Fruit fly (Drosophila melanogaster) whole organism, embryonic: Measurements from ENCODE around the gene GstT4.

ENCODE experiments used
- Atf3 ChIP-seq: fragments of 200-800 bp; sonication (Bioruptor generic); optimal IDR thresholded peaks from 3 replicates; lab custom pipeline; 2016; ENCODE audit warnings: missing biosample characterization, missing genetic modification characterization
- Blimp-1 ChIP-seq: fragments of 200-800 bp; sonication (Bioruptor generic); optimal IDR thresholded peaks from 3 replicates; lab custom pipeline; 2018; ENCODE audit warnings: missing biosample characterization, missing genetic modification characterization, mild to moderate bottlenecking, moderate library complexity, missing genetic modification reagents
- CG10209 ChIP-seq: fragments of 200-800 bp; sonication (Bioruptor generic); optimal IDR thresholded peaks from 3 replicates; lab custom pipeline; 2017; ENCODE audit warnings: missing biosample characterization, mild to moderate bottlenecking, missing genetic modification characterization, missing genetic modification reagents
- CG10267 ChIP-seq: fragments of 200-800 bp; sonication (Bioruptor generic); optimal IDR thresholded peaks from 2 replicates; lab custom pipeline; 2018; ENCODE audit warnings: missing biosample characterization, mild to moderate bottlenecking, missing genetic modification characterization, moderate library complexity
- CG11247 ChIP-seq: fragments of 200-800 bp; sonication (Bioruptor generic); IDR thresholded peaks from 2 replicates; pipeline ENCODE4 v1.3.6; 2022; ENCODE audit warnings: missing biosample characterization, missing genetic modification characterization
- CG12155 ChIP-seq: fragments of 200-800 bp; sonication (Bioruptor generic); optimal IDR thresholded peaks from 3 replicates; lab custom pipeline; 2016; ENCODE audit warnings: missing biosample characterization, missing genetic modification characterization
- CG14014 ChIP-seq: fragments of 200-800 bp; sonication (Bioruptor generic); IDR thresholded peaks from 2 replicates; pipeline ENCODE4 v1.3.6; 2022; ENCODE audit warnings: missing biosample characterization, missing genetic modification characterization
- CG15601 ChIP-seq: fragments of 200-800 bp; sonication (Bioruptor generic); optimal IDR thresholded peaks from 3 replicates; lab custom pipeline; 2019; ENCODE audit warnings: missing biosample characterization, mild to moderate bottlenecking, missing genetic modification characterization, moderate library complexity
- CG17385 ChIP-seq: fragments of 200-800 bp; sonication (Bioruptor generic); optimal IDR thresholded peaks from 3 replicates; lab custom pipeline; 2018; ENCODE audit warnings: missing biosample characterization, mild to moderate bottlenecking, missing genetic modification characterization
- CG18262 ChIP-seq: fragments of 200-800 bp; optimal IDR thresholded peaks from 3 replicates; lab custom pipeline; 2019; ENCODE audit warnings: missing biosample characterization, mild to moderate bottlenecking, missing genetic modification characterization, moderate library complexity
- CG18476 ChIP-seq: fragments of 200-800 bp; sonication (Bioruptor generic); optimal IDR thresholded peaks from 2 replicates; lab custom pipeline; 2016; ENCODE audit warnings: missing biosample characterization, mild to moderate bottlenecking, missing genetic modification characterization
- CG2875 ChIP-seq: fragments of 200-800 bp; sonication (Bioruptor generic); optimal IDR thresholded peaks from 2 replicates; lab custom pipeline; 2017; ENCODE audit warnings: missing biosample characterization, mild to moderate bottlenecking, missing genetic modification characterization, missing genetic modification reagents
- CG31365 ChIP-seq: fragments of 200-800 bp; sonication (Bioruptor generic); optimal IDR thresholded peaks from 2 replicates; lab custom pipeline; 2018; ENCODE audit warnings: missing biosample characterization, mild to moderate bottlenecking, missing genetic modification characterization
- CG4328 ChIP-seq: fragments of 200-800 bp; sonication (Bioruptor generic); optimal IDR thresholded peaks from 3 replicates; lab custom pipeline; 2017; ENCODE audit warnings: missing biosample characterization, missing genetic modification reagents, missing genetic modification characterization
- CG6254 ChIP-seq: fragments of 200-800 bp; sonication (Bioruptor generic); optimal IDR thresholded peaks from 3 replicates; lab custom pipeline; 2017; ENCODE audit warnings: mild to moderate bottlenecking, missing biosample characterization, missing genetic modification reagents, missing genetic modification characterization
- CG6272 ChIP-seq: fragments of 200-800 bp; sonication (Bioruptor generic); IDR thresholded peaks from 2 replicates; pipeline ENCODE4 v1.3.6; 2022; ENCODE audit warnings: missing biosample characterization, missing genetic modification characterization
- CG6689 ChIP-seq: fragments of 200-800 bp; sonication (Bioruptor generic); IDR thresholded peaks from 2 replicates; pipeline ENCODE4 v1.3.6; 2022; ENCODE audit warnings: missing biosample characterization, missing genetic modification characterization
- CG9437 ChIP-seq: fragments of 200-800 bp; sonication (Bioruptor generic); optimal IDR thresholded peaks from 2 replicates; lab custom pipeline; 2018; ENCODE audit warnings: missing biosample characterization, mild to moderate bottlenecking, missing genetic modification characterization
- CTCF ChIP-seq: fragments of 200-800 bp; sonication (Bioruptor generic); optimal IDR thresholded peaks from 2 replicates; lab custom pipeline; 2017; ENCODE audit warnings: missing biosample characterization, mild to moderate bottlenecking, missing genetic modification characterization, moderate library complexity
- CrebB ChIP-seq: fragments of 200-800 bp; sonication (Bioruptor generic); optimal IDR thresholded peaks from 3 replicates; lab custom pipeline; 2018; ENCODE audit warnings: missing biosample characterization, mild to moderate bottlenecking, missing genetic modification characterization
- D19B ChIP-seq: fragments of 200-800 bp; sonication (Bioruptor generic); optimal IDR thresholded peaks from 2 replicates; lab custom pipeline; 2017; ENCODE audit warnings: missing biosample characterization, mild to moderate bottlenecking, missing genetic modification characterization
- Dad ChIP-seq: fragments of 200-800 bp; sonication (Bioruptor generic); optimal IDR thresholded peaks from 3 replicates; lab custom pipeline; 2016; ENCODE audit warnings: missing biosample characterization, missing genetic modification characterization
- Elba2 ChIP-seq: fragments of 200-800 bp; sonication (Bioruptor generic); optimal IDR thresholded peaks from 3 replicates; lab custom pipeline; 2016; ENCODE audit warnings: missing biosample characterization, missing genetic modification characterization
- HLH54F ChIP-seq: fragments of 200-800 bp; sonication (Bioruptor generic); optimal IDR thresholded peaks from 3 replicates; lab custom pipeline; 2016; ENCODE audit warnings: missing biosample characterization, missing genetic modification characterization
- Hr39 ChIP-seq: fragments of >200 bp; optimal IDR thresholded peaks from 2 replicates; lab custom pipeline; 2017
- Lim3 ChIP-seq: fragments of 200-800 bp; sonication (Bioruptor generic); IDR thresholded peaks from 2 replicates; pipeline ENCODE4 v1.3.6; 2022; ENCODE audit warnings: missing biosample characterization, missing genetic modification characterization
- Mad ChIP-seq: fragments of 200-800 bp; sonication (Bioruptor generic); optimal IDR thresholded peaks from 2 replicates; lab custom pipeline; 2016; ENCODE audit warnings: missing biosample characterization, missing genetic modification characterization
- NC2α ChIP-seq: fragments of 200-800 bp; sonication (Bioruptor generic); optimal IDR thresholded peaks from 2 replicates; lab custom pipeline; 2016; ENCODE audit warnings: missing biosample characterization, missing genetic modification characterization
- NC2β ChIP-seq: fragments of 200-800 bp; sonication (Bioruptor generic); optimal IDR thresholded peaks from 2 replicates; lab custom pipeline; 2016; ENCODE audit warnings: missing biosample characterization, missing genetic modification characterization
- NFAT ChIP-seq: fragments of 200-800 bp; sonication (Bioruptor generic); IDR thresholded peaks from 2 replicates; pipeline ENCODE4 v1.3.6; 2022; ENCODE audit warnings: missing biosample characterization, missing genetic modification characterization
- Ptx1 ChIP-seq: fragments of 200-800 bp; sonication (Bioruptor generic); IDR thresholded peaks from 2 replicates; pipeline ENCODE4 v1.3.6; 2022; ENCODE audit warnings: missing biosample characterization, missing genetic modification characterization
- Sin3A ChIP-seq: fragments of >200 bp; optimal IDR thresholded peaks from 2 replicates; lab custom pipeline; 2018
- Trl ChIP-seq, 3 experiments: fragments of >200 bp in 2 of 3; fragments of 200-800 bp in 1 of 3; sonication (Bioruptor generic) in 1 of 3; optimal IDR thresholded peaks; 2 replicates in 1 of 3; 3 replicates in 2 of 3; lab custom pipeline; 2016 to 2017; ENCODE audit warnings: missing biosample characterization in 1 of 3, missing genetic modification characterization in 1 of 3
- amos ChIP-seq: fragments of 200-800 bp; sonication (Bioruptor generic); IDR thresholded peaks from 2 replicates; pipeline ENCODE4 v1.3.6; 2022; ENCODE audit warnings: missing biosample characterization, missing genetic modification characterization; ENCODE audit not compliant: partially characterized antibody
- ara ChIP-seq: fragments of 200-800 bp; sonication (Bioruptor generic); IDR thresholded peaks from 2 replicates; pipeline ENCODE4 v1.3.6; 2022; ENCODE audit warnings: missing biosample characterization, missing genetic modification characterization
- bigmax ChIP-seq: fragments of 200-800 bp; sonication (Bioruptor generic); optimal IDR thresholded peaks from 2 replicates; lab custom pipeline; 2018; ENCODE audit warnings: missing biosample characterization, mild to moderate bottlenecking, missing genetic modification characterization
- dmrt11E ChIP-seq: fragments of 200-800 bp; sonication (Bioruptor generic); optimal IDR thresholded peaks from 3 replicates; lab custom pipeline; 2018; ENCODE audit warnings: missing biosample characterization, mild to moderate bottlenecking, missing genetic modification characterization, moderate library complexity
- dmrt99B ChIP-seq: fragments of 200-800 bp; sonication (Bioruptor generic); optimal IDR thresholded peaks from 2 replicates; lab custom pipeline; 2018; ENCODE audit warnings: missing biosample characterization, mild to moderate bottlenecking, missing genetic modification characterization, moderate library complexity
- eve ChIP-seq, 2 experiments: fragments of >200 bp; optimal IDR thresholded peaks; 2 replicates each; lab custom pipeline; 2017; ENCODE audit warnings: missing biosample characterization in 2 of 2, missing genetic modification characterization in 2 of 2
- fu2 ChIP-seq: fragments of 200-800 bp; sonication (Bioruptor generic); optimal IDR thresholded peaks from 2 replicates; lab custom pipeline; 2016; ENCODE audit warnings: missing biosample characterization, missing genetic modification characterization
- gsb-n ChIP-seq: fragments of 200-800 bp; sonication (Bioruptor generic); optimal IDR thresholded peaks from 3 replicates; lab custom pipeline; 2018; ENCODE audit warnings: missing biosample characterization, mild to moderate bottlenecking, missing genetic modification characterization
- jing ChIP-seq: fragments of 200-800 bp; sonication (Bioruptor generic); optimal IDR thresholded peaks from 2 replicates; lab custom pipeline; 2018; ENCODE audit warnings: missing biosample characterization, mild to moderate bottlenecking, missing genetic modification characterization
- luna ChIP-seq: fragments of 200-800 bp; sonication (Bioruptor generic); optimal IDR thresholded peaks from 2 replicates; lab custom pipeline; 2016; ENCODE audit warnings: missing biosample characterization, missing genetic modification characterization
- mld ChIP-seq: fragments of 200-800 bp; sonication (Bioruptor generic); IDR thresholded peaks from 3 replicates; pipeline ENCODE4 v1.3.6; 2022; ENCODE audit warnings: missing biosample characterization, missing genetic modification characterization; ENCODE audit not compliant: partially characterized antibody
- peb ChIP-seq: fragments of 200-800 bp; sonication (Bioruptor generic); IDR thresholded peaks from 2 replicates; pipeline ENCODE4 v1.3.6; 2022; ENCODE audit warnings: missing biosample characterization, missing genetic modification characterization
- phol ChIP-seq: fragments of 200-800 bp; sonication (Bioruptor generic); optimal IDR thresholded peaks from 3 replicates; lab custom pipeline; 2018; ENCODE audit warnings: missing biosample characterization, mild to moderate bottlenecking, missing genetic modification characterization, moderate library complexity
- slbo ChIP-seq: fragments of 200-800 bp; sonication (Bioruptor generic); IDR thresholded peaks from 2 replicates; pipeline ENCODE4 v1.3.6; 2022; ENCODE audit warnings: missing biosample characterization, missing genetic modification characterization
- tna ChIP-seq: fragments of 200-800 bp; sonication (Bioruptor generic); IDR thresholded peaks from 2 replicates; pipeline ENCODE4 v1.3.6; 2022; ENCODE audit warnings: missing biosample characterization, missing genetic modification characterization; ENCODE audit not compliant: partially characterized antibody
- toy ChIP-seq: fragments of 200-800 bp; sonication (Bioruptor generic); IDR thresholded peaks from 2 replicates; pipeline ENCODE4 v1.3.6; 2022; ENCODE audit warnings: missing biosample characterization, missing genetic modification characterization
- tx ChIP-seq: fragments of 200-800 bp; sonication (Bioruptor generic); optimal IDR thresholded peaks from 2 replicates; lab custom pipeline; 2016; ENCODE audit warnings: missing biosample characterization, missing genetic modification characterization
- usp ChIP-seq: fragments of >200 bp; optimal IDR thresholded peaks from 2 replicates; lab custom pipeline; 2017; ENCODE audit warnings: missing biosample characterization, missing genetic modification characterization
- vvl ChIP-seq: fragments of 200-800 bp; sonication (Bioruptor generic); IDR thresholded peaks from 2 replicates; pipeline ENCODE4 v1.3.6; 2022; ENCODE audit warnings: missing biosample characterization, missing genetic modification characterization

Gene GstT4

dm6 chrX:13387373-13387850 is 17.1 kb upstream of the GstT4 start, which contains the start of the genes Ype and CG1662 (continued):
- TF ChIP-seq dmrt11E (tag; lab: Kevin White, UChicago) (peak; percentile 71), tx (peak; percentile 58), NFAT (GFP tag; lab: Robert Waterston, UW) (peak; percentile 29; the same call in 1 of the 2 replicates), bigmax (GFP tag; lab: Kevin White, UChicago) (no peak), CG18476 (GFP tag; lab: Kevin White, UChicago) (peak; percentile 69), Hr39 (lab: Kevin White, UChicago) (no peak), CG15601 (peak; percentile 67), Blimp-1 (peak; percentile 57), Lim3 (GFP tag; lab: Robert Waterston, UW) (no peak), Elba2 (GFP tag; lab: Kevin White, UChicago) (peak; percentile 2), CTCF (GFP tag; lab: Kevin White, UChicago) (peak; percentile 20), Atf3 (GFP tag; lab: Kevin White, UChicago) (peak; percentile 44), CG11247 (GFP tag; lab: Robert Waterston, UW) (peak; percentile 68), fu2 (peak; percentile 54), D19B (peak; percentile 9), CG14014 (peak; percentile 44; the same call in 1 of the 2 replicates), jing (no peak), CG12155 (peak; percentile 62), CG17385 (GFP tag; lab: Kevin White, UChicago) (peak; percentile 60), usp (GFP tag; lab: Kevin White, UChicago) (no peak), HLH54F (peak; percentile 71), Mad (peak; percentile 39), CG18262 (peak; percentile 75), CG2875 (peak; percentile 25), toy (GFP tag; lab: Robert Waterston, UW) (no peak), dmrt99B (tag; lab: Kevin White, UChicago) (peak; percentile 67), NC2α (GFP tag; lab: Kevin White, UChicago) (peak; percentile 37), CG9437 (GFP tag; lab: Kevin White, UChicago) (peak; percentile 57), CG31365 (tag; lab: Kevin White, UChicago) (no peak), eve (GFP tag; optimal IDR thresholded peaks at IDR 0.05; lab: Kevin White, UChicago) (peak in 1 of 2 experiments; percentile 79), CG6689 (GFP tag; lab: Robert Waterston, UW) (peak; percentile 70), tna (GFP tag; lab: Robert Waterston, UW) (no peak; the same call in 1 of the 2 replicates), phol (tag; lab: Kevin White, UChicago) (peak; percentile 85), slbo (GFP tag; lab: Robert Waterston, UW) (peak; percentile 85), CG10267 (tag; lab: Kevin White, UChicago) (peak; percentile 89), peb (GFP tag; lab: Robert Waterston, UW) (no peak), gsb-n (peak; percentile 24), mld (GFP tag; lab: Robert Waterston, UW) (no peak), Trl (optimal IDR thresholded peaks at IDR 0.05; lab: Kevin White, UChicago) (no peak), Trl (GFP tag; optimal IDR thresholded peaks at IDR 0.05; lab: Kevin White, UChicago) (peak; percentile 71), CG6272 (GFP tag; lab: Robert Waterston, UW) (0 out of 2 replicates have a peak, but pooled peaks have one; percentile 45), NC2β (GFP tag; lab: Kevin White, UChicago) (peak; percentile 42), Ptx1 (peak; percentile 78), Sin3A (lab: Kevin White, UChicago) (peak; percentile 76), CG10209 (GFP tag; lab: Kevin White, UChicago) (peak; percentile 75), luna (GFP tag; lab: Kevin White, UChicago) (peak; percentile 3), Dad (GFP tag; lab: Kevin White, UChicago) (peak; percentile 59), amos (GFP tag; lab: Robert Waterston, UW) (peak; percentile 70; the same call in 1 of the 2 replicates), CG4328 (GFP tag; lab: Kevin White, UChicago) (peak; percentile 67), CrebB (tag; lab: Kevin White, UChicago) (no peak), ara (no peak), CG6254 (GFP tag; lab: Kevin White, UChicago) (no peak), vvl (GFP tag; lab: Robert Waterston, UW) (peak; percentile 74)
